Worm (Caenorhabditis elegans) whole organism, mixed stage, embryonic: ENCODE results near the gene hlh-30.

Experiments
- M03D4.4 ChIP-seq: sonication (generic microtip); optimal IDR thresholded peaks from 2 replicates; lab custom pipeline; 2017; ENCODE audit warnings: mild to moderate bottlenecking, missing genetic modification characterization, missing compliant biosample characterization
- bed-3 ChIP-seq: fragments of 200-800 bp; sonication (Bioruptor generic); optimal IDR thresholded peaks from 3 replicates; lab custom pipeline; 2018; ENCODE audit warnings: mild to moderate bottlenecking, missing genetic modification characterization, moderate library complexity, missing compliant biosample characterization
- blmp-1 ChIP-seq: fragments of 150-350 bp; optimal IDR thresholded peaks from 2 replicates; lab custom pipeline; 2014; ENCODE audit warnings: missing biosample characterization, missing genetic modification characterization
- ceh-43 ChIP-seq: fragments of 200-800 bp; sonication (Bioruptor generic); optimal IDR thresholded peaks from 2 replicates; lab custom pipeline; 2018; ENCODE audit warnings: mild to moderate bottlenecking, missing genetic modification characterization, moderate library complexity, missing compliant biosample characterization
- ces-1 ChIP-seq: fragments of 150-350 bp; optimal IDR thresholded peaks from 2 replicates; lab custom pipeline; 2014; ENCODE audit warnings: missing biosample characterization, missing genetic modification reagents, missing genetic modification characterization
- cnd-1 ChIP-seq: fragments of 200-800 bp; sonication (Bioruptor generic); optimal IDR thresholded peaks from 2 replicates; lab custom pipeline; 2018; ENCODE audit warnings: mild to moderate bottlenecking, missing genetic modification characterization, missing compliant biosample characterization
- drap-1 ChIP-seq: fragments of 200-800 bp; sonication (Bioruptor generic); optimal IDR thresholded peaks from 3 replicates; lab custom pipeline; 2018; ENCODE audit warnings: mild to moderate bottlenecking, missing genetic modification characterization, missing compliant biosample characterization
- elt-3 ChIP-seq: fragments of 150-350 bp; optimal IDR thresholded peaks from 2 replicates; lab custom pipeline; 2014; ENCODE audit warnings: missing biosample characterization, missing genetic modification characterization
- ham-2 ChIP-seq: fragments of 200-800 bp; sonication (Bioruptor generic); optimal IDR thresholded peaks from 2 replicates; lab custom pipeline; 2018; ENCODE audit warnings: mild to moderate bottlenecking, missing genetic modification characterization, missing compliant biosample characterization
- lin-13 ChIP-seq: fragments of 150-350 bp; optimal IDR thresholded peaks from 2 replicates; lab custom pipeline; 2014; ENCODE audit warnings: missing biosample characterization, missing genetic modification characterization
- lin-32 ChIP-seq: fragments of 200-800 bp; sonication (Bioruptor generic); optimal IDR thresholded peaks from 2 replicates; lab custom pipeline; 2018; ENCODE audit warnings: mild to moderate bottlenecking, missing genetic modification characterization, missing compliant biosample characterization
- lsy-2 ChIP-seq: fragments of 150-350 bp; optimal IDR thresholded peaks from 2 replicates; lab custom pipeline; 2014; ENCODE audit warnings: missing biosample characterization, missing genetic modification characterization
- mab-5 ChIP-seq: fragments of 150-350 bp; optimal IDR thresholded peaks from 2 replicates; lab custom pipeline; 2014; ENCODE audit warnings: missing biosample characterization, missing genetic modification characterization
- mep-1 ChIP-seq: fragments of 150-350 bp; optimal IDR thresholded peaks from 2 replicates; lab custom pipeline; 2017; ENCODE audit warnings: missing biosample characterization, missing genetic modification reagents, missing genetic modification characterization, inconsistent platforms
- mls-2 ChIP-seq: sonication (generic microtip); optimal IDR thresholded peaks from 2 replicates; lab custom pipeline; 2016; ENCODE audit warnings: mild to moderate bottlenecking, missing genetic modification characterization, moderate library complexity, missing compliant biosample characterization
- nhr-12 ChIP-seq: fragments of 150-350 bp; optimal IDR thresholded peaks from 2 replicates; lab custom pipeline; 2014; ENCODE audit warnings: missing biosample characterization, missing genetic modification characterization
- nhr-2 ChIP-seq: fragments of 150-350 bp; optimal IDR thresholded peaks from 2 replicates; lab custom pipeline; 2014; ENCODE audit warnings: missing biosample characterization, missing genetic modification characterization
- nhr-237 ChIP-seq: fragments of 150-350 bp; optimal IDR thresholded peaks from 2 replicates; lab custom pipeline; 2014; ENCODE audit warnings: missing biosample characterization, missing genetic modification characterization
- nhr-28 ChIP-seq: fragments of 150-350 bp; optimal IDR thresholded peaks from 2 replicates; lab custom pipeline; 2014; ENCODE audit warnings: missing biosample characterization, missing genetic modification characterization
- nhr-76 ChIP-seq: sonication (generic microtip); optimal IDR thresholded peaks from 2 replicates; lab custom pipeline; 2017; ENCODE audit warnings: missing biosample characterization, missing genetic modification characterization
- sem-2 ChIP-seq: fragments of 200-800 bp; sonication (Bioruptor generic); optimal IDR thresholded peaks from 2 replicates; lab custom pipeline; 2018; ENCODE audit warnings: mild to moderate bottlenecking, missing genetic modification characterization, missing compliant biosample characterization
- snpc-4 ChIP-seq: fragments of 150-350 bp; optimal IDR thresholded peaks from 2 replicates; lab custom pipeline; 2014; ENCODE audit warnings: missing biosample characterization, missing genetic modification characterization
- sptf-1 ChIP-seq: sonication (generic microtip); optimal IDR thresholded peaks from 2 replicates; lab custom pipeline; 2017; ENCODE audit warnings: mild to moderate bottlenecking, missing genetic modification characterization, moderate library complexity, missing compliant biosample characterization
- tbx-8 ChIP-seq: fragments of 200-800 bp; sonication (Bioruptor generic); optimal IDR thresholded peaks from 2 replicates; lab custom pipeline; 2018; ENCODE audit warnings: mild to moderate bottlenecking, missing genetic modification characterization, moderate library complexity, missing compliant biosample characterization
- unc-120 ChIP-seq: sonication (generic microtip); optimal IDR thresholded peaks from 2 replicates; lab custom pipeline; 2017; ENCODE audit warnings: missing genetic modification characterization, missing compliant biosample characterization; ENCODE audit not compliant: poor library complexity, severe bottlenecking
- unc-39 ChIP-seq: fragments of 150-350 bp; optimal IDR thresholded peaks from 2 replicates; lab custom pipeline; 2014; ENCODE audit warnings: missing biosample characterization, missing genetic modification characterization
- unc-62 ChIP-seq: fragments of 150-350 bp; optimal IDR thresholded peaks from 2 replicates; lab custom pipeline; 2014; ENCODE audit warnings: missing biosample characterization, missing genetic modification reagents, missing genetic modification characterization
- zip-8 ChIP-seq: fragments of 150-350 bp; optimal IDR thresholded peaks from 2 replicates; lab custom pipeline; 2014; ENCODE audit warnings: missing biosample characterization, missing genetic modification characterization
- ztf-11 ChIP-seq: fragments of 150-350 bp; optimal IDR thresholded peaks from 2 replicates; lab custom pipeline; 2014; ENCODE audit warnings: missing biosample characterization, missing genetic modification characterization

Gene hlh-30

ce11 chrIV:3988638-3989152 is 46.1 kb downstream of the hlh-30 start, which contains the start of gene clec-78:
Gene clec-78, plus strand, starts transcription at chrIV:3989102.
- no peak for TF ChIP-seq sptf-1
- no peak for TF ChIP-seq ces-1 (GFP tag; lab: Kevin White, UChicago)
- TF ChIP-seq, all 35 proteins: peak for 0

DNA sequence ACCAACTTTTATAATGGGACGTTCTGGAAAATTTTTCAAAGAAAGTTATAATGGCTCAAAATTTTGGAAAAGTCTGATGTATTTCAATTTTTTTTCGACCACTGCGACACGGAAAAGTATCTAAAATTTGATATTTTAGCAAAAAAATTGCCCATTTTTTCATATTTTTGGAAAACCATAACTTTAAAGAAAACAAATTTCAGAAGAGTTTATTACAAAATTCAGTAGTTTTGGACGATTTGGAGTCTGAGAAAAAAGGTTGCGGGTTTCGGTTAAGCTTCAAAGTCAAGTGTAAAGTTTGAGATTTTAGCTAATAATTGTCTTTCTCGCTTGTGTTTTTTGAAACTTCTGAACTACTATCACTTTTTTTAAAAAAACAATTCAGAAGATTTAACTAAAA is 46.6 kb downstream of the hlh-30 start:
- no peak for TF ChIP-seq unc-62 (GFP tag; lab: Kevin White, UChicago)
- TF ChIP-seq elt-3 (tag; lab: Kevin White, UChicago), result no peak
- no peak for TF ChIP-seq lin-13
- TF ChIP-seq snpc-4, result no peak
- no peak for TF ChIP-seq cnd-1
- TF ChIP-seq M03D4.4 (tag; lab: Kevin White, UChicago), result no peak
- TF ChIP-seq sem-2 (GFP tag; lab: Kevin White, UChicago), result no peak
- TF ChIP-seq mls-2 (tag; lab: Kevin White, UChicago), result no peak
- TF ChIP-seq ceh-43 (GFP tag; lab: Kevin White, UChicago), result no peak
- TF ChIP-seq ham-2 (GFP tag; lab: Kevin White, UChicago), result no peak
- no peak for TF ChIP-seq nhr-76 (tag; lab: Kevin White, UChicago)
- no peak for TF ChIP-seq nhr-237
- no peak for TF ChIP-seq ztf-11 (tag; lab: Kevin White, UChicago)
- TF ChIP-seq zip-8 (tag; lab: Kevin White, UChicago), result no peak
- TF ChIP-seq mab-5, result no peak
- TF ChIP-seq unc-120 (tag; lab: Kevin White, UChicago), result no peak
- no peak for TF ChIP-seq lsy-2 (tag; lab: Kevin White, UChicago)
- no peak for TF ChIP-seq unc-39
- no peak for TF ChIP-seq lin-32 (GFP tag; lab: Kevin White, UChicago)

DNA sequence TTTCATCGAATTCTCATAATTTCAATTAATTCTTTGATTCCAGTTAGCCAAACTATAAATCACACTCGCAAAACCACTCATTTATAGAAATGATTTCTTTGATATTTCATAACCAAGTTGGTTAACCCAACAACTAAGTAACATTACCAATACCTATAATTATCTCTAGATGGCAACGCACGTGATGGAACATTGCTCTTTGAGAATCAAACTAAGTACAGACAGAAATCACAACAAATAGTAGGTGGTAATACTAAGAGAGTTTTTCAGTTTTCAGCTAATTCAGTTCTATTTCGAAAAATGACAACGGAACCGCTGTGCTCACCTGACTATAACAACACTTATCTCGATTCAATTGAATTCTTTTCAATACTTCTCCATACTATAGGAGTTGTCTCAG is 53.1 kb downstream of the hlh-30 start, which contains the start of gene srh-223:
srh-223 (plus strand) TSS at position 301 of the 400 bp plus-strand sequence.
- TF ChIP-seq nhr-2 (tag; lab: Kevin White, UChicago) (no peak), elt-3 (tag; lab: Kevin White, UChicago) (no peak), zip-8 (tag; lab: Kevin White, UChicago) (no peak), mls-2 (tag; lab: Kevin White, UChicago) (no peak), bed-3 (GFP tag; lab: Kevin White, UChicago) (no peak), ham-2 (GFP tag; lab: Kevin White, UChicago) (no peak), nhr-28 (no peak), unc-120 (tag; lab: Kevin White, UChicago) (no peak), ces-1 (GFP tag; lab: Kevin White, UChicago) (no peak)

ce11 chrIV:3979525-3979924 is 55.2 kb downstream of the hlh-30 start, which contains the start of gene srh-222:
Gene srh-222, plus strand, starts transcription at chrIV:3979825.
- TF ChIP-seq lsy-2 (tag; lab: Kevin White, UChicago) (no peak), drap-1 (GFP tag; lab: Kevin White, UChicago) (no peak), ceh-43 (GFP tag; lab: Kevin White, UChicago) (no peak), nhr-12 (no peak), sem-2 (GFP tag; lab: Kevin White, UChicago) (no peak)
- TF ChIP-seq, all 35 proteins: peak for 0

DNA sequence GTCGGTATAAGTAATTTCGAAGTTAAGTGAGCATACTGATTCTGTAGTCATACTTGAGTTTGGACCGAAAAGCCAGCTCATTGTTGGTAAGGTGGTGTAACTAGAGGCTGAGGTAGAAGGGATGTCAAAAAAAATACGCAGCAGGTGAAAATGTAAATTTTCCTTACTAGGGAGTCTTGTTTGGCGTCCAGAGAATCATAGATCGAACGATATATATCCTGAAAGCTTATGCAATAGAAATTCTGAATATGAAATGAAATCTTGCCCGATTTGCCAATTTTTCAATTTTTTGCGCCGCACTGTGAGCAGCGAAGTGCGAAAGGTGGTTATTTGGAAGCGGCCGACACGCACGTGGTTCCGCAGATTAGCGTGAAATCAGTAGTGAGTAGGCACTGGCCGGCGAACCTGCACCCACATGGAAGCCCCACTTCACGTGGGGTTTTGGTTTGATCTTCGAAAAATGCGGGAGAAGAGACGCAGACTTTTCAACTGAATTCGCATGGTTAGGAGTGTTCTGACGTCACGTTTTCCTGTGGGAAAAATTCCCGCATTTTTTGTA is 56.7 kb downstream of the hlh-30 start, which contains the start of gene srh-220:
srh-220 (minus strand) TSS at position 51 of the 559 bp plus-strand sequence.
- no peak for TF ChIP-seq ham-2 (GFP tag; lab: Kevin White, UChicago)
- TF ChIP-seq nhr-237, result no peak
- TF ChIP-seq tbx-8 (GFP tag; lab: Kevin White, UChicago), result no peak
- TF ChIP-seq zip-8 (tag; lab: Kevin White, UChicago), result no peak

DNA sequence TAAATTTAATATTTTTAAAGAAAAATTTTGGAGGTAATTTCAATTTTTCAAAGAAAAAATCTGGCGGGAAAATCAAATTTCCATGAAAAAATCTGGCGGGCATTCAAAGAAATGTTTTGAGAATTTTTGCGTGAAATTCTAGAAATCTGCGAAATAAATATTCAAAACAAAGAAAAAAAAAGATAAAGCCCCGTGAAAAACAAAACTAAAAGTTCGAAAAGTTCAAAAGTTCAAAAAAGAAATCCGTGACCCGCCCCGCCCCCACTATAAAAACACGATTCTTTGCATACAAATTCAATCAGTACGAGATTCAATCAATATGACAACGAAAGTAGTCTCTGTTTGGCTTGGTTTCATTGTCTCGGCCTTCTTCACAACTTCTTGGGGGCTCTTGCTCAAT is 61.7 kb downstream of the hlh-30 start, which contains the start of gene clec-79:
clec-79 (plus strand) TSS at position 301 of the 400 bp plus-strand sequence.
- TF ChIP-seq M03D4.4 (tag; lab: Kevin White, UChicago) (no peak), blmp-1 (tag; lab: Kevin White, UChicago) (no peak), nhr-28 (no peak), elt-3 (tag; lab: Kevin White, UChicago) (no peak), ces-1 (GFP tag; lab: Kevin White, UChicago) (no peak), nhr-2 (tag; lab: Kevin White, UChicago) (no peak), unc-39 (no peak), mep-1 (tag; lab: Kevin White, UChicago) (no peak)
